Fruit fly (Drosophila melanogaster) ovary, adult (tissue): ENCODE measurements around the gene skl.
A peak's percentile ranks its signal among the peaks of the same experiment; 100 is the strongest.
"Not testable (repeated sequence)": the region's sequence is repeated elsewhere in the genome, so short reads cannot be mapped to it uniquely, and the experiment has no call there.

Source experiments
- CG17801 ChIP-seq: fragments of 200-800 bp; optimal IDR thresholded peaks from 2 replicates; lab custom pipeline; 2019; ENCODE audit warnings: missing biosample characterization, mild to moderate bottlenecking, missing genetic modification characterization, moderate library complexity; ENCODE audit not compliant: partially characterized antibody

The skl gene

dm6 chr3L:18439809-18440256, at the start of gene skl:
TSS of gene skl (minus strand) at chr3L:18439942.
- TF ChIP-seq CG17801, result no peak

dm6 chr3L:18472284-18472683, 32.5 kb upstream of the skl start, which contains the start of gene Met75Ca:
TSS of gene Met75Ca (minus strand) at chr3L:18472384.
- not testable (repeated sequence) for TF ChIP-seq CG17801

- TF ChIP-seq CG17801, result not testable (repeated sequence)
These were observed 29.8 kb upstream of the skl start, which contains the start of gene Met75Cb for dm6 chr3L:18469518-18469917. TSS of gene Met75Cb (minus strand) at chr3L:18469618.

- no peak for TF ChIP-seq CG17801
These were observed 23.3 kb upstream of the skl start, which contains the start of gene CG4306 for dm6 chr3L:18463063-18463462. TSS of gene CG4306 (minus strand) at chr3L:18463163.

DNA sequence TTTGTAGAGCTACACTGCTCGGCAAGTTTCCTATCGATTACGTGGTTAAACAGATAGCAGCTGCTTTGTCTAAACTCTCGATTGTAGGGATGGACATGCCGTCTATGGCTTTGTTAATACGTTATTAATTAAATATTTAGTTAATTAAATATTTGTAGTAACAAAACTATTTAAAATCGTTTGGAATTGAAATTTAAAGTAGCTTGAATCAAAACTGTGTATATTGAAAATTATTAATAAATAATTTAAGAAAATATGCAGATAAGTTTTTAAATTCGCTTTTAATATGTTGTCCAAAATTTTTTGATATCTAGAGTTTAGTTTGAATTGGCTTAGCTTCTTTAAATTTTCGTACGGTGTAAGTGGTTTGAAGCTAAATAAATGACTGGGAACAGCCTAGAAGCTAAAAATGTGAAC, 21.3 kb upstream of the skl start, which contains the start of gene CG32196:
Gene CG32196, minus strand, starts transcription at position 38 of the 417 bp plus-strand sequence.
- TF ChIP-seq CG17801, result peak; percentile 82

DNA sequence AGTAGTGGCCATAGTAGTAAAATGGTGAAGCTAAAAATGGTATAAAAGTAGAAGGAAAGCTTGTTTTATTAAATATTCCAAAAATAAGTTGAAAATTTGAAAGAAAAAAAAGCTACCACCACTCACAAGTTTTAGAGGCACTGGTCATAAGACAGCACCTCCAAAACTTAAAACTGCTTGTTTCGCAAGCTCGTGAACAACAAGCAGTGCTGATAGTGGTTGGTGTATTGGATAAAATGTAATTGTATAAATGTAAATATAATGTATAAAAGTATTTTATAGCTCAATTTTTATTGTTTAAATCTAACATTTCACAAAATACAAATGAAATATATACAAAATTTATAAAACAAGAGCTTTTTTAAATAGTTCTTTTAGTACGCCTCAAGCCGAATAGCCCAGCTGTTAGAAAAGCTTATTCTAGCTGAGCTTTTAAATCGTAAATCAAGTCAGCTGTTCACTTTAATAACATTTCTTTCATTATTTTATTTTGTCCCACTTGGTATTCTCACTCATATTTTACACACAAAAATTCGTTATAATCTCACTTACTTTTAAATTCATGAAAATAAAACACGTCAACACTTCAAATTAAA, 20.7 kb upstream of the skl start:
- TF ChIP-seq CG17801, result no peak

DNA sequence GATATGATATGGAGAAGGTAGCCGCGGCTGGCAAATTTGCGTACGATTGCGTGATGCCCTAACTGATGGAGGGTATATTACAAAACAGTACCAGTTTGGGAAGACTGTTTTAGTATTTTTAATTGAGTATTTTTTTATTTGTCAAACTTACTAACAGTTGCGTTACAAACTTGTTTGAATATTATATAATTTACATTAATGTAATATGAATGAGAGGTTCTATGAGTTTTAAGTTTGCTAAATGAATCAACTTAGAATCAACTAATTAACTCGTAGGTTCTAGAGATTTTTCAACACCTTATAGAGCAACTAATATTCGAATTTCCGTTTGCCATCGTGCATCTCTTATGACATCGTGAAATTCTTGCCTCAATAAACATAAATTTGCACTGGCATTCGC, 9.9 kb upstream of the skl start:
- no peak for TF ChIP-seq CG17801

DNA sequence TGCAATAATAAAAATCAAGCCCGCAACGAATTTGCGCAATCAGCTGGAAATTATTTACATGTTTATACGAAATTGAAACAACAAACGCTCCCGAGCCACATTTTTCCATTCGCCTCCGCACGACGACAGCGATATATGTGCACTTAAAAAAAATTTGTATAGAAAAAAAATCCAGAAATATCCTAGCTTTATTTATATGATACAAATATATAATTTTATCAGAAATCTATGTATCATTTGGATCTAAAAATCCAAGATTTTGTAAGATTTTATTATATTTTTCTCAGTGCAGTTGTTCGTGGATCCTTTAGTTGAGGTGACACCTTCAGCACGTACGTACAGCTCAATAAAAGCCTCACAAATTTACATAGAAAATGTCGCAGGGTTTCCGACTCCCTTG, 9.1 kb downstream of the skl start:
- no peak for TF ChIP-seq CG17801

DNA sequence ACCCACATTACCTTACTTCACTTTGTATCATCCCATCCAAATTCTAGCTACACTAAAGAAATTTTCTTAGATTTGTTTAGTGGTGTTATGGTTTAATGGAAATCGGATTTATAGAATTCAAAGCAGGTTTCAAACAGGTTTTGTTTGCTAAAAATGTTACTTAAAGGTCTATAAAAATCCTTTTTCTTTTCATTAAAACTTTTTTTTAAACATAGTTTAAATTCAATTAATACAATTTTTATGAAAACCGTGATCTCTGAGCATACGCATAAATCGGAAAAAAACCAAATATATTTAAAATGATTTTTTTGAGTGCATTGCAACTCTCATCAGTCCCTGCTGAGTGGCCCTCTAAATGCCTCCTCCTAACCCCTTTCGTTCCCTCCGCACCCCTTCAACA, 14.5 kb downstream of the skl start:
- no peak for TF ChIP-seq CG17801

DNA sequence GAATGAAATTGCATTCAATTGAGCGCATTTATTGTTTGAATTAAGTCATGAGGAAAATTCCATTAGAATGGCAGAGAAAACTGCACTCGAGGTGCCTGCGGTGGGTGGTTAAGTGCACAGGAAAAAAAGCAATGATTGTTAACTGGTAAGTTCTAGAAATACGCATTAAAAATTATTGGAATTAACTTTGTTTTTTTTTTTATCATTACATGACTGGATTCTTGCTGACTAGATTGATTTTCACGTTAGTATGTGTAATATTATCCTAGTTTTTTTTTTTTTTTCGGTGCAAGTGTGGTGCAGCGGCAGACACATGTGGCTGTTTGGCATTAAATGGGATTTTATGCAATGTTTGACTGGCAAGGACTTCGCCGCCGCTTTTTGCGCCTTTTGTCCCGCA, 16.7 kb downstream of the skl start:
- no peak for TF ChIP-seq CG17801

DNA sequence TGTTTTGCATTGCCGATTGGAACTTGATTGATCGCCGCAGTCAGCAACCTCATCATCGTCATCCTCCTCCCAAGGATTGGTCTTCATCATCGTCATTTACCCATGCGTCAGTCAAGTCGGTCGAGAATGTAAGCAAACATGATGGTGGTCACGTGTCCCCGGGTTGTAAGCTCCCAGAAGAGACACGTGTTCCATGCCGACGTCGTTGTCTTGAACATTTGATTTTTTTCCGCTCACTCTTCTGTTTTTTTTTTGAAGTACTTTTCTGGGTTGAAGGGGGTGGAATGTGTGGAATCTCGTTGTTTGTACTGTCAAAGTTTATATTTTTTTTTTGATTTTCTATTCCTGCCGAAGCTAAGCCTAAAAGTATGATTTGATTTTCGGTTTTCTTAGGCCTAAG, 21.9 kb downstream of the skl start:
- TF ChIP-seq CG17801, result no peak

- no peak for TF ChIP-seq CG17801
These were observed 28.4 kb downstream of the skl start for dm6 chr3L:18411334-18411733.

DNA sequence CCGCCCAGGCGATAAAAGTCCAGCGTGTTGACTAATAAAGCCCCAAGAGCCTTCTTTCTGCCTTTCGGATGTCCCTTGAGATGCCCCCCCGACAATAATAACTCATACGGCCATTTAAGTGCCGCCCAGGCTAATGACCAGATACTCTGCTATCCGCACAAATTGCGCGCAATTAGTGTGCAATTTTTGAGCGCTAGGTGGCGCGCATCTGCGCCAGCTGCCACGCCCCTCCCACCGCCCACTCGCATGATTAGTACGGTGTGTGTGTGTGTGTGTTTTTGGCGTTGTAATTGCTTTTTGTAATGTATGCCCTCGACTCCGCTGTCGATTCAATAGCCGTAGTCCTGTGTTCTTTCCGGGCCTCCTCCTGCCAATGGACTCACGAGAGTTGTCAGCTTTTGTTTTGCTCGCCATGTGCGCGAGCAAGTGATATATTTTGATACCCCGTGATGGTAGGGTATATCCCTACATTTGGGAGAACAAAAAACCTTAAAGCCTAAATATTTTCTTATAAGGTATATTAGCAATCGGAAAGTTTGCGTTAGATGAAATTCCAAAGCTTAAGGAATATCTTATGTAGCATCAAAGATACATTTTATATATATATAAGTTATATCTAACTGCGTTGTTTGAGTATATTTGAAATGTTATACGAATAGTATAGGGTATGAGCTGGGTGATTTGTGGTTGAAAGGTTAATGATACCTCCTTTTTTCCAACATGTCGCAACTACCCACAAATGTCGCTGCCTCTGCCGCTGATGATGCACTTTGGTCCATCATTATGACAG, 34.0 kb downstream of the skl start:
- TF ChIP-seq CG17801, result no peak

DNA sequence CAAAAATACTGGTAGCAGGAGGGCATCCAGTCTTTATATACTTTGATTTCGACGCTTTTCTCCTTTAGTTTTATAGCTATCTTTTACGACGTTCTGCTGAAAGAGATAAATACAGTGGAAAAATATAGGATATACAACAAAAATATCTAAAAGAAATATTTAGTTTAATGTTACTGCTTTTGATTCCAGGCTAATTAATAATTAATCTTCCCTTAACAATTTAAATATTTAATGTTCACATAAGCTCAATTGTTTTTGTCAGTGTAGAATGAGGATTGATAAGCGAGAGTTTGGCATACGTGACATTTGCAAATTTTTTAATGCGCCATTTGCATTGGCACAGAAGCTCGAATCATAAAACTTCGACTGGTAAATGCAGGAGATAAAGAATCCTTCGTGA, 35.4 kb downstream of the skl start:
- no peak for TF ChIP-seq CG17801

DNA sequence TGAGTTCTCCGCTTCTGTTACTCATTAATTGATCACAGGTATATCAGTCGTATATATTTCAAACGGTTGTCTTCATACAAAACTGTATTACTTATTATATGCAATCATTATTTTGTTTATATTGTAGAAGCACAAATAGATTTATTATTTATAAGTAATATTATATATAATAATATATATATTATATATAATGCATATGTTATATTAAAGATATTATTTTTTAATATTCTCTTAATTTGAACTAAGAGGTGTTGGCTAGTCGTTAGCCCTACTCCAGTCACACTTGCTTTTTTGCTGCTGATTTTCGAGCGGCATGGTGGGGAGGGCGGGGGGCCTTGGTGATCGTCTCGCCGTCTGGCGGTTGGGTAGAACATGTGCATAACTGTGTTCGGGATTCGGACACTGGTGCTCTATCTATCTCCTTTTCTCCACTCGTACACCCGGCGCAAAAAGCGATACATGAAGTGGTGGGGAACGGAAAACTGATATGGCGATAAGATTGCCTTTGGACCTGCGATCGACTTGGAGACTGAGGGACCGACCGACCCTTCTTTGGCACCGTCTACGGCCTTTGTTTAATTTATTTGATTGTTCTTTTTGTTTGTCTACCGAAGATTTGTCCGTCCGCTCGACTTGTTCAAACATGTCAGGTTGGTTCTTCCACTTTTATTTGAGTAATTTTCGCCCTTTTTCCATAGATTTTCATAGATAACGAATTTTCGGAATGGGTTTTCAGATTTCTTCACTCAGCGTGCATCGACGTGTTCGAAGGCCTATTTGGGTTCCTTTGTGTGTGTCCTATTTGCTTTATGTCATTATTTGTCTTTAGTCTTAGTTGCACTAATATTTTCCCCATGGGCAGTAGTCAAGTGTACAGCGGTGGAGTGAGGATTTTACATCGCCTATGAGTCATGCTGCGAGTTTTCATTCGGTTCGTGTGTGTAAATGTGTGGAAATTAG, 36.8 kb downstream of the skl start:
- TF ChIP-seq CG17801, result no peak

DNA sequence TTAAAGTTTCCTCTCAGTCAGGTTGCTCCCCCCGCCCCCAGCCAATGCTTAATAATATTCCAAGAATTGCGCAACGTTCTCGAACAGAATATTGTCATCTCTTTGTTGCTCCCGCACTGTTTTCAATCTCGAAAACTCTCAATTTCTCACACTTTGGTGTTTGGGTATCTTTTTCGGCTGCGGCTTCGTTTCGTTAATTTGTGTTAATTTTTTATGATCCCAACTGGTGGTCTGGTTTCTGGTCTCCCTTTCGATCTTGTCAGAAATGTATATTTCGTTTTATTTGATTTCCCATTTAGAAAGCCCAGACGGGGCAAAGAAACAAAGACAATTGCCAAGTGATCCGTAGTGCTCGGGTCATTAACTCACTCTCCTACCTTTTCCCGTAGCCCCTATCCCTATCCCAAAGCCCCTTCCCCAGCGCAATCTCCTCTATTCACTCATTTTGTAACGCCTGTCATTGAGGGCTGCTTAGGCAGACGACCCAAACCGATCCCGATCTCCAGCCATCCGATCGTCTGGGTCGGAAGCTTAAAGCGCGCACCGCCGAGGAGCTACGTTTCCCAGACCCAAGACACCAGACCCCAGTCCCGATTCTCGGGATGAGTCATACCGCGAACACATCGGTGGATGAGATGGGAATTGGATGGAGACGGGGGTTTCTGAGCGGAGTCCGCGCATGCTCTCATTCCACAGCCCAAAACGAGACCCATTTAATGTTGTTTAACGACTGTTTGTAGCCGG, 37.7 kb downstream of the skl start:
- no peak for TF ChIP-seq CG17801
